Fruit fly (Drosophila melanogaster) whole organism, prepupa: Measurements from ENCODE around the gene sgg.

Source experiments
- Blimp-1 ChIP-seq: fragments of 200-800 bp; sonication (Bioruptor generic); optimal IDR thresholded peaks from 3 replicates; lab custom pipeline; 2017; ENCODE audit warnings: missing biosample characterization, missing genetic modification characterization, mild to moderate bottlenecking, moderate library complexity, missing genetic modification reagents
- CG10631 ChIP-seq: fragments of 200-800 bp; sonication (Bioruptor generic); optimal IDR thresholded peaks from 2 replicates; lab custom pipeline; 2016; ENCODE audit warnings: missing biosample characterization, missing genetic modification characterization
- CG11902 ChIP-seq: fragments of 200-800 bp; sonication (Bioruptor generic); optimal IDR thresholded peaks from 3 replicates; lab custom pipeline; 2016; ENCODE audit warnings: missing biosample characterization, missing genetic modification characterization
- CG15336 ChIP-seq: fragments of 200-800 bp; sonication (Bioruptor generic); IDR thresholded peaks from 2 replicates; pipeline ENCODE4 v1.3.6; 2022; ENCODE audit warnings: missing biosample characterization, missing genetic modification characterization
- CG1621 ChIP-seq: fragments of 200-800 bp; sonication (Bioruptor generic); optimal IDR thresholded peaks from 3 replicates; lab custom pipeline; 2018; ENCODE audit warnings: missing biosample characterization, mild to moderate bottlenecking, missing genetic modification characterization
- CG3032 ChIP-seq: fragments of 200-800 bp; optimal IDR thresholded peaks from 2 replicates; lab custom pipeline; 2019; ENCODE audit warnings: missing biosample characterization, mild to moderate bottlenecking, missing genetic modification characterization, moderate library complexity
- CG32006 ChIP-seq: fragments of 200-800 bp; sonication (Bioruptor generic); optimal IDR thresholded peaks from 3 replicates; lab custom pipeline; 2017; ENCODE audit warnings: missing biosample characterization, mild to moderate bottlenecking, missing genetic modification characterization
- CG3919 ChIP-seq: fragments of 200-800 bp; sonication (Bioruptor generic); optimal IDR thresholded peaks from 3 replicates; lab custom pipeline; 2016; ENCODE audit warnings: missing biosample characterization, missing genetic modification characterization
- CG6163 ChIP-seq: fragments of 200-800 bp; sonication (Bioruptor generic); IDR thresholded peaks from 3 replicates; pipeline ENCODE4 v1.3.6; 2022; ENCODE audit warnings: missing biosample characterization, missing genetic modification characterization
- CG6792 ChIP-seq: fragments of 200-800 bp; sonication (Bioruptor generic); optimal IDR thresholded peaks from 3 replicates; lab custom pipeline; 2016; ENCODE audit warnings: missing biosample characterization, missing genetic modification characterization
- CG6808 ChIP-seq: fragments of 200-800 bp; sonication (Bioruptor generic); optimal IDR thresholded peaks from 3 replicates; lab custom pipeline; 2017; ENCODE audit warnings: missing biosample characterization, missing genetic modification characterization, mild to moderate bottlenecking, moderate library complexity, missing genetic modification reagents
- CG6854 ChIP-seq: fragments of 200-800 bp; sonication (Bioruptor generic); optimal IDR thresholded peaks from 2 replicates; lab custom pipeline; 2017; ENCODE audit warnings: missing biosample characterization, mild to moderate bottlenecking, missing genetic modification characterization
- CG7368 ChIP-seq: fragments of 200-800 bp; sonication (Bioruptor generic); optimal IDR thresholded peaks from 3 replicates; lab custom pipeline; 2016; ENCODE audit warnings: missing biosample characterization, missing genetic modification characterization
- CG8119 ChIP-seq: fragments of 200-800 bp; sonication (Bioruptor generic); IDR thresholded peaks from 3 replicates; pipeline ENCODE4 v1.3.6; 2022; ENCODE audit warnings: missing biosample characterization, missing genetic modification characterization
- CG8632 ChIP-seq: fragments of 200-800 bp; sonication (Bioruptor generic); optimal IDR thresholded peaks from 3 replicates; lab custom pipeline; 2016; ENCODE audit warnings: missing biosample characterization, missing genetic modification characterization
- CG9139 ChIP-seq: fragments of 200-800 bp; sonication (Bioruptor generic); optimal IDR thresholded peaks from 3 replicates; lab custom pipeline; 2017; ENCODE audit warnings: missing biosample characterization, mild to moderate bottlenecking, missing genetic modification characterization
- Eip75B ChIP-seq: fragments of 200-800 bp; sonication (Bioruptor generic); optimal IDR thresholded peaks from 3 replicates; lab custom pipeline; 2016; ENCODE audit warnings: missing biosample characterization, missing genetic modification characterization
- Eip78C ChIP-seq: fragments of 200-800 bp; sonication (Bioruptor generic); peaks from one replicate; lab custom pipeline; 2016; ENCODE audit warnings: missing biosample characterization, missing genetic modification characterization
- Hr39 ChIP-seq: fragments of 200-800 bp; sonication (Bioruptor generic); optimal IDR thresholded peaks from 2 replicates; lab custom pipeline; 2016; ENCODE audit warnings: missing biosample characterization, missing genetic modification characterization
- Lpt ChIP-seq: fragments of 200-800 bp; sonication (Bioruptor generic); optimal IDR thresholded peaks from 3 replicates; lab custom pipeline; 2016; ENCODE audit warnings: missing biosample characterization, missing genetic modification characterization
- Met ChIP-seq: fragments of 200-800 bp; sonication (Bioruptor generic); optimal IDR thresholded peaks from 3 replicates; lab custom pipeline; 2016; ENCODE audit warnings: missing biosample characterization, missing genetic modification characterization
- Smox ChIP-seq: fragments of 200-800 bp; sonication (Bioruptor generic); optimal IDR thresholded peaks from 3 replicates; lab custom pipeline; 2016; ENCODE audit warnings: missing biosample characterization, missing genetic modification characterization
- Sox102F ChIP-seq: fragments of 200-800 bp; sonication (Bioruptor generic); optimal IDR thresholded peaks from 2 replicates; lab custom pipeline; 2016; ENCODE audit warnings: missing biosample characterization, mild to moderate bottlenecking, missing genetic modification characterization
- Sox14 ChIP-seq: fragments of 200-800 bp; sonication (Bioruptor generic); optimal IDR thresholded peaks from 3 replicates; lab custom pipeline; 2016; ENCODE audit warnings: missing biosample characterization, missing genetic modification characterization
- Sox15 ChIP-seq: fragments of 200-800 bp; sonication (Bioruptor generic); optimal IDR thresholded peaks from 3 replicates; lab custom pipeline; 2016; ENCODE audit warnings: missing biosample characterization, missing genetic modification characterization
- achi ChIP-seq: fragments of 200-800 bp; sonication (Bioruptor generic); optimal IDR thresholded peaks from 3 replicates; lab custom pipeline; 2016; ENCODE audit warnings: missing biosample characterization, missing genetic modification characterization
- dsx ChIP-seq: fragments of 200-800 bp; optimal IDR thresholded peaks from 3 replicates; lab custom pipeline; 2019; ENCODE audit warnings: missing biosample characterization, mild to moderate bottlenecking, missing genetic modification characterization, moderate library complexity; ENCODE audit not compliant: poor library complexity, severe bottlenecking
- esn ChIP-seq: fragments of 200-800 bp; sonication (Bioruptor generic); optimal IDR thresholded peaks from 2 replicates; lab custom pipeline; 2016; ENCODE audit warnings: missing biosample characterization, mild to moderate bottlenecking, missing genetic modification characterization, moderate library complexity
- fkh ChIP-seq: fragments of 200-800 bp; sonication (Bioruptor generic); optimal IDR thresholded peaks from 3 replicates; lab custom pipeline; 2017; ENCODE audit warnings: missing biosample characterization, mild to moderate bottlenecking, missing genetic modification characterization, moderate library complexity
- lz ChIP-seq: fragments of 200-800 bp; sonication (Bioruptor generic); optimal IDR thresholded peaks from 3 replicates; lab custom pipeline; 2016; ENCODE audit warnings: missing biosample characterization, missing genetic modification characterization
- salr ChIP-seq, 2 experiments: fragments of 200-800 bp; sonication (Bioruptor generic); optimal IDR thresholded peaks; 3 replicates each; lab custom pipeline; 2016 to 2018; ENCODE audit warnings: missing biosample characterization in 2 of 2, missing genetic modification characterization in 2 of 2, mild to moderate bottlenecking in 1 of 2
- spab ChIP-seq: fragments of 200-800 bp; sonication (Bioruptor generic); optimal IDR thresholded peaks from 2 replicates; lab custom pipeline; 2017; ENCODE audit warnings: missing biosample characterization, mild to moderate bottlenecking, missing genetic modification characterization, missing genetic modification reagents
- ss ChIP-seq, 2 experiments: fragments of 200-800 bp; sonication (Bioruptor generic); optimal IDR thresholded peaks; 2 replicates in 1 of 2; 3 replicates in 1 of 2; lab custom pipeline; 2017 to 2018; ENCODE audit warnings: mild to moderate bottlenecking in 2 of 2, missing biosample characterization in 2 of 2, missing genetic modification characterization in 2 of 2, moderate library complexity in 1 of 2
- svp ChIP-seq: fragments of 200-800 bp; sonication (Bioruptor generic); peaks from one replicate; lab custom pipeline; 2016; ENCODE audit warnings: missing biosample characterization, missing genetic modification characterization
- vri ChIP-seq: fragments of 200-800 bp; sonication (Bioruptor generic); optimal IDR thresholded peaks from 3 replicates; lab custom pipeline; 2016; ENCODE audit warnings: missing biosample characterization, mild to moderate bottlenecking, missing genetic modification characterization

The sgg gene

DNA sequence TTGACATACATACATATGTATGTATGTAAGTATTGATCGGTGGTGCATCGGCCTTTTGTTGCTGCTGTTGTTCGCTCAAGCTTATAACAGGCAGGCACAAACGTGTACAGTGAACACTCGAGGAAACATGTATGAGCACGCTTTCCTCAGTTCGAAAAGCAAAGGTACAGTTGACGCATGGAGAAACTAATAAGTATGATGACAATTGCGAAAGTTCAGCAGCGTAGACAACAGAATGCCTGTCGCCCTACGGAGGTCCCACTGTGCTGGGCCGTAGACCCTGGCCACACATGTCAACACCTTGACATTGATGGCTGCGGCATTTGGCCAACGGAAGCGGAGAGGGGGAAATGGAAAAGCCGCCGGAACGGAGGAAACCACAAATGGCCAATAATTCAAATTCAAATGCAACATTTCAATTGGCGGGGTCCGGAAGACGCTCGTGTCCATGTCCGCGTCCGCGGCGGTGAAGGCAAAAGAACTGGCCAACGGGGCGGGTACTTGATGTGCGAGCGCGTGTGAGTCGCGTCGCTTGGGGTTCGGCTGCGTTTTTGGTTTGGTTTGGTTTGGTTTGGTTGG lies 74.5 kb downstream of the sgg start, which contains the start of gene CG2681 (continued):
- TF ChIP-seq CG6854 (GFP tag; lab: Kevin White, UChicago): no peak
- no peak for TF ChIP-seq salr (GFP tag; optimal IDR thresholded peaks at IDR 0.05; lab: Kevin White, UChicago)
- peak; percentile 2 for TF ChIP-seq CG6792
- peak; percentile 37 for TF ChIP-seq CG7368 (GFP tag; lab: Kevin White, UChicago)
- TF ChIP-seq vri (GFP tag; lab: Kevin White, UChicago): no peak
- TF ChIP-seq CG1621 (tag; lab: Kevin White, UChicago): no peak
- TF ChIP-seq Lpt (GFP tag; lab: Kevin White, UChicago): no peak
- TF ChIP-seq CG10631 (GFP tag; lab: Kevin White, UChicago): no peak

DNA sequence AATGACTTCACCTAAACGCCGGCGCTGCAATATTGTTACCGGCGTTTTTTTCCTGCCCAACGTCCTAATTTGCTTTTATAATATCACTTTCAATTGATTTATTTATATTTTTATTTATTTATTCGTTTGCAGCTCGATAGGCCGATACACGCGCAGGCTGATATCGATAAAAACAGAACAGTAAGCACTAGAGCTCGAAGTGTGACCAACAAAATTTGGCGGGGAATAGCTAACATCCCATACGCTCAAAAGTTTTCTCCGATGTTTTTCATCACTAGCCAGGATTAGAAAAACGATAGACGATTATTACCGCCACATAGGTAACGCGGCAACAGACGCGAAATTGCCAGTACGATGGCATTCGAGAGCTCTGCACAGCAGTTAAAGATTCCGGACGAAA lies 80.0 kb downstream of the sgg start, which contains the start of the genes CG2685 and CG2694:
Gene CG2685 (minus strand): TSS at position 185 of the 400 bp plus-strand sequence.
Gene CG2694 (plus strand): TSS at position 304 of the 400 bp plus-strand sequence.
- TF ChIP-seq dsx (GFP tag; lab: Kevin White, UChicago) (no peak), esn (GFP tag; lab: Kevin White, UChicago) (peak; percentile 15), Eip78C (GFP tag; lab: Kevin White, UChicago) (peak; percentile 21)

DNA sequence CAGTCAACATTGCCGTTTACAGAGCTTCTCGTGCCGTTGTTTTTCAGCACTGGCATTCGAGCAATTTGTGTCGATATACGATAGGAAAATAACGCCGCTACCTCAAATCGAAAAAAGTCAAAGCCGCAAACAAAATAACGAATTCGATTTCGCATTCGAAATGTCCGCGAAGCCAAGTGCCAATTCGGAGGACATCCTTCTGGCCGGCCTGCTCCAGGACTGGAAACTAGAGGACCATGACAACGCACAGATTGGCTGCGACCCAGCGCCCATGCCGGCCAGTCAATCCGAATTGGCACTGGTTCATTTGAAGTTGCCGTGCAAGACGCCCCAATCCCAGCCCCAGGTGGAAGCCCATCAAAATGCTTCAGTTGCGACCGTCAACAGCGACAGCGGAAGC lies 81.0 kb downstream of the sgg start:
- TF ChIP-seq CG11902 (no peak), Sox15 (GFP tag; lab: Kevin White, UChicago) (no peak), Sox102F (GFP tag; lab: Kevin White, UChicago) (no peak), fkh (GFP tag; lab: Kevin White, UChicago) (no peak), CG3032 (tag; lab: Kevin White, UChicago) (no peak), CG6792 (no peak), achi (GFP tag; lab: Kevin White, UChicago) (no peak), spab (GFP tag; lab: Kevin White, UChicago) (no peak), Hr39 (GFP tag; lab: Kevin White, UChicago) (no peak), ss (GFP tag; optimal IDR thresholded peaks at IDR 0.05; lab: Kevin White, UChicago) (no peak), dsx (GFP tag; lab: Kevin White, UChicago) (no peak), Met (GFP tag; lab: Kevin White, UChicago) (no peak), Sox14 (GFP tag; lab: Kevin White, UChicago) (no peak)
- TF ChIP-seq, all 60 proteins: peak for 0

DNA sequence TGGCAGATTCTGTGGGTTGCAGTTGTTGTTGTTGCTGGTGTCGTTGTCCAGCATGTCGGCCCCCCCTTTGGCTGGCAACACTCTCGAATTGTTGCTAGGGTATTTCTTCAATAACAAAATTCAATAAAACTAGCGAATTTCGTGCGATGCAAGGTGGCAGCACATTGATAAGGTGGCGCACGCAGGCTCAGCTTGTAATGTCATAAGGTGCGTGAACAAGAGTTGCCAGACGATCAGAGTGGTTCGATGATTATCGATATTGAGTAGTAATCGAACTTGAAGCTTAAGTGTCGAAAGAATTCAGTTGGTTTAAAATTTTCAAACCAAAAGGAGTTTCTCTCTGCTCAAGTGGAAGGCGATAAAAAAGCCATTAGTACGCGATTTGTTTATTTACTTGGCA lies 86.4 kb downstream of the sgg start, which contains the start of gene CG2701:
Gene CG2701 (minus strand): TSS at position 206 of the 400 bp plus-strand sequence.
- TF ChIP-seq CG3919 (GFP tag; lab: Kevin White, UChicago): no peak
- TF ChIP-seq svp (GFP tag; lab: Kevin White, UChicago): no peak
- TF ChIP-seq esn (GFP tag; lab: Kevin White, UChicago): peak; percentile 26
- TF ChIP-seq Eip75B (GFP tag; lab: Kevin White, UChicago): no peak
- TF ChIP-seq lz: no peak

DNA sequence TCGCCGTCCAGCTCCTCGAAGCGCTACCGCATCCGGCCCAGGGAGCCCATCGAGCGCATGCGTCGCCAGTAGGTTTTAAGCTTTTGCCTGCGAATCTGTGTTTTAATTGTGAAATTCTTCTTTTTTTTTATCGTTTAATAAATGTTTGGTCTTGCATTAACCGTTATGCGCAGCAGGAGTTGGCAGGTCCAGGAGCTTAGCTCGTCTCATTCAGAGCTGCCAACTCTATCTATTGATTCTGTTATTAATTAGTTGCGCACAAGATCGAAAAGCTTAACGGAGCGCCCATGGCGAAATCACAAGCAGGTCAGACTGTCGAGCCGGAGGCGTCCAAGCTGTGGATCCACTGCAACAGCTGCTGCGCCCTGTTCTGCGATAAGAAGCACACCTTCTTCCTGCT lies 92.7 kb downstream of the sgg start, which contains the start of gene vilya:
Gene vilya (plus strand): TSS at position 259 of the 400 bp plus-strand sequence.
- no peak for TF ChIP-seq CG3919 (GFP tag; lab: Kevin White, UChicago)
- TF ChIP-seq ss (GFP tag; optimal IDR thresholded peaks at IDR 0.05; lab: Kevin White, UChicago): no peak
- TF ChIP-seq salr (GFP tag; optimal IDR thresholded peaks at IDR 0.05; lab: Kevin White, UChicago): no peak
- no peak for TF ChIP-seq CG15336 (GFP tag; lab: Robert Waterston, UW)
- no peak for TF ChIP-seq CG8632 (GFP tag; lab: Kevin White, UChicago)
- no peak for TF ChIP-seq CG8119
- TF ChIP-seq CG6808 (GFP tag; lab: Kevin White, UChicago): no peak
- TF ChIP-seq CG11902: no peak
- TF ChIP-seq Blimp-1 (GFP tag; lab: Kevin White, UChicago): no peak
- no peak for TF ChIP-seq Smox (GFP tag; lab: Kevin White, UChicago)
- TF ChIP-seq dsx (GFP tag; lab: Kevin White, UChicago): no peak
- TF ChIP-seq CG9139 (GFP tag; lab: Kevin White, UChicago): no peak
- no peak for TF ChIP-seq vri (GFP tag; lab: Kevin White, UChicago)
- no peak for TF ChIP-seq CG32006
- no peak for TF ChIP-seq Eip78C (GFP tag; lab: Kevin White, UChicago)
- TF ChIP-seq spab (GFP tag; lab: Kevin White, UChicago): no peak
- TF ChIP-seq CG6163 (GFP tag; lab: Robert Waterston, UW): no peak
- no peak for TF ChIP-seq CG1621 (tag; lab: Kevin White, UChicago)
- no peak for TF ChIP-seq esn (GFP tag; lab: Kevin White, UChicago)
- TF ChIP-seq Sox15 (GFP tag; lab: Kevin White, UChicago): no peak
